Fruit fly (Drosophila melanogaster) whole organism, embryonic: ENCODE measurements around the gene CG16964.

Experiments used
- BEAF-32 ChIP-seq: fragments of 200-800 bp; sonication (Bioruptor generic); optimal IDR thresholded peaks from 3 replicates; lab custom pipeline; 2017; ENCODE audit warnings: missing biosample characterization, missing genetic modification characterization, mild to moderate bottlenecking, moderate library complexity, missing genetic modification reagents
- Blimp-1 ChIP-seq: fragments of 200-800 bp; sonication (Bioruptor generic); optimal IDR thresholded peaks from 3 replicates; lab custom pipeline; 2018; ENCODE audit warnings: missing biosample characterization, missing genetic modification characterization, mild to moderate bottlenecking, moderate library complexity, missing genetic modification reagents
- Bteb2 ChIP-seq: fragments of 200-800 bp; sonication (Bioruptor generic); optimal IDR thresholded peaks from 2 replicates; lab custom pipeline; 2016; ENCODE audit warnings: missing biosample characterization, missing genetic modification characterization
- CG13894 ChIP-seq: fragments of 200-800 bp; sonication (Bioruptor generic); optimal IDR thresholded peaks from 3 replicates; lab custom pipeline; 2018; ENCODE audit warnings: missing biosample characterization, mild to moderate bottlenecking, missing genetic modification characterization, moderate library complexity
- CG15269 ChIP-seq: fragments of 200-800 bp; sonication (Bioruptor generic); optimal IDR thresholded peaks from 2 replicates; lab custom pipeline; 2018; ENCODE audit warnings: missing biosample characterization, mild to moderate bottlenecking, missing genetic modification characterization, moderate library complexity
- CG30020 ChIP-seq: fragments of 200-800 bp; optimal IDR thresholded peaks from 2 replicates; lab custom pipeline; 2019; ENCODE audit warnings: missing biosample characterization, mild to moderate bottlenecking, missing genetic modification characterization, moderate library complexity
- CG3065 ChIP-seq: fragments of 200-800 bp; sonication (Bioruptor generic); optimal IDR thresholded peaks from 2 replicates; lab custom pipeline; 2016; ENCODE audit warnings: missing biosample characterization, missing genetic modification characterization
- CG4360 ChIP-seq: fragments of 200-800 bp; sonication (Bioruptor generic); IDR thresholded peaks from 2 replicates; pipeline ENCODE4 v1.3.6; 2022; ENCODE audit warnings: missing biosample characterization, missing genetic modification characterization
- CG7786 ChIP-seq: fragments of 200-800 bp; sonication (Bioruptor generic); optimal IDR thresholded peaks from 2 replicates; lab custom pipeline; 2016; ENCODE audit warnings: missing biosample characterization, missing genetic modification characterization
- Dip2 ChIP-seq: fragments of 200-800 bp; sonication (Bioruptor generic); IDR thresholded peaks from 2 replicates; pipeline ENCODE4 v1.3.6; 2022; ENCODE audit warnings: missing biosample characterization, missing genetic modification characterization
- Dip3 ChIP-seq: fragments of 200-800 bp; sonication (Bioruptor generic); optimal IDR thresholded peaks from 3 replicates; lab custom pipeline; 2016; ENCODE audit warnings: missing biosample characterization, missing genetic modification characterization
- Dll ChIP-seq: fragments of 200-800 bp; sonication (Bioruptor generic); IDR thresholded peaks from 4 replicates; pipeline ENCODE4 v1.3.6; 2022; ENCODE audit warnings: missing biosample characterization, missing genetic modification characterization; ENCODE audit not compliant: partially characterized antibody
- ERR ChIP-seq: fragments of 200-800 bp; sonication (Bioruptor generic); optimal IDR thresholded peaks from 2 replicates; lab custom pipeline; 2016; ENCODE audit warnings: missing biosample characterization, missing genetic modification characterization
- Fer3 ChIP-seq: fragments of 200-800 bp; sonication (Bioruptor generic); optimal IDR thresholded peaks from 2 replicates; lab custom pipeline; 2018; ENCODE audit warnings: missing biosample characterization, mild to moderate bottlenecking, missing genetic modification characterization, moderate library complexity
- Gsc ChIP-seq: fragments of 200-800 bp; sonication (Bioruptor generic); IDR thresholded peaks from 2 replicates; pipeline ENCODE4 v1.3.6; 2022; ENCODE audit warnings: missing biosample characterization, missing genetic modification characterization
- Mad ChIP-seq: fragments of 200-800 bp; sonication (Bioruptor generic); optimal IDR thresholded peaks from 2 replicates; lab custom pipeline; 2016; ENCODE audit warnings: missing biosample characterization, missing genetic modification characterization
- Meics ChIP-seq: fragments of 200-800 bp; sonication (Bioruptor generic); optimal IDR thresholded peaks from 2 replicates; lab custom pipeline; 2017; ENCODE audit warnings: missing biosample characterization, mild to moderate bottlenecking, missing genetic modification characterization
- Mrtf ChIP-seq: fragments of 200-800 bp; sonication (Bioruptor generic); IDR thresholded peaks from 3 replicates; pipeline ENCODE4 v1.3.6; 2022; ENCODE audit warnings: missing biosample characterization, missing genetic modification characterization
- NK7.1 ChIP-seq: fragments of 200-800 bp; sonication (Bioruptor generic); optimal IDR thresholded peaks from 3 replicates; lab custom pipeline; 2016; ENCODE audit warnings: missing biosample characterization, missing genetic modification characterization
- Opbp ChIP-seq: fragments of 200-800 bp; sonication (Bioruptor generic); IDR thresholded peaks from 3 replicates; pipeline ENCODE4 v1.3.6; 2022; ENCODE audit warnings: missing biosample characterization, missing genetic modification characterization; ENCODE audit not compliant: partially characterized antibody
- Pdp1 ChIP-seq, 2 experiments: fragments of 200-800 bp; sonication (Bioruptor generic); optimal IDR thresholded peaks; 3 replicates each; lab custom pipeline; 2016; ENCODE audit warnings: missing biosample characterization in 2 of 2, missing genetic modification characterization in 2 of 2, mild to moderate bottlenecking in 1 of 2, moderate library complexity in 1 of 2
- Sox102F ChIP-seq: fragments of 200-800 bp; sonication (Bioruptor generic); optimal IDR thresholded peaks from 2 replicates; lab custom pipeline; 2018; ENCODE audit warnings: missing biosample characterization, mild to moderate bottlenecking, missing genetic modification characterization, moderate library complexity
- Taf1 ChIP-seq: fragments of 200-800 bp; sonication (Bioruptor generic); IDR thresholded peaks from 2 replicates; pipeline ENCODE4 v1.3.6; 2022; ENCODE audit warnings: missing biosample characterization, missing genetic modification characterization
- cad ChIP-seq: fragments of >200 bp; optimal IDR thresholded peaks from 2 replicates; lab custom pipeline; 2017; ENCODE audit warnings: missing biosample characterization, missing genetic modification characterization
- cg ChIP-seq: fragments of 200-800 bp; sonication (Bioruptor generic); optimal IDR thresholded peaks from 3 replicates; lab custom pipeline; 2019; ENCODE audit warnings: missing biosample characterization, mild to moderate bottlenecking, missing genetic modification characterization, moderate library complexity
- chinmo ChIP-seq: fragments of 200-800 bp; sonication (Bioruptor generic); IDR thresholded peaks from 4 replicates; pipeline ENCODE4 v1.3.6; 2022; ENCODE audit warnings: missing biosample characterization, missing genetic modification characterization; ENCODE audit not compliant: partially characterized antibody
- croc ChIP-seq: fragments of 200-800 bp; sonication (Bioruptor generic); conservative IDR thresholded peaks from 3 replicates; pipeline ENCODE4 v1.3.6; 2022; ENCODE audit warnings: missing biosample characterization, missing genetic modification characterization
- crol ChIP-seq: fragments of 200-800 bp; sonication (Bioruptor generic); IDR thresholded peaks from 2 replicates; pipeline ENCODE4 v1.3.6; 2022; ENCODE audit warnings: missing biosample characterization, missing genetic modification characterization
- crp ChIP-seq, 2 experiments: fragments of 200-800 bp; sonication (Bioruptor generic); optimal IDR thresholded peaks; 2 replicates in 1 of 2; 3 replicates in 1 of 2; lab custom pipeline; 2017; ENCODE audit warnings: missing biosample characterization in 2 of 2, missing genetic modification characterization in 2 of 2, mild to moderate bottlenecking in 1 of 2, moderate library complexity in 1 of 2
- disco-r ChIP-seq: fragments of 200-800 bp; sonication (Bioruptor generic); optimal IDR thresholded peaks from 2 replicates; lab custom pipeline; 2016; ENCODE audit warnings: missing biosample characterization, missing genetic modification characterization
- gcm ChIP-seq: fragments of 200-800 bp; sonication (Bioruptor generic); optimal IDR thresholded peaks from 2 replicates; lab custom pipeline; 2019; ENCODE audit warnings: missing biosample characterization, mild to moderate bottlenecking, missing genetic modification characterization, moderate library complexity
- gfzf ChIP-seq: fragments of 200-800 bp; sonication (Bioruptor generic); optimal IDR thresholded peaks from 2 replicates; lab custom pipeline; 2016; ENCODE audit warnings: missing biosample characterization, mild to moderate bottlenecking, missing genetic modification characterization, moderate library complexity
- hkb ChIP-seq, 2 experiments: fragments of 200-800 bp in 1 of 2; fragments of >200 bp in 1 of 2; sonication (Bioruptor generic) in 1 of 2; IDR thresholded peaks in 1 of 2; optimal IDR thresholded peaks in 1 of 2; 2 replicates each; pipeline versions ENCODE4 v1.3.6 to Lab custom; 2017 to 2022; ENCODE audit warnings: missing biosample characterization in 1 of 2, missing genetic modification characterization in 1 of 2
- nom ChIP-seq: fragments of 200-800 bp; sonication (Bioruptor generic); optimal IDR thresholded peaks from 2 replicates; lab custom pipeline; 2017; ENCODE audit warnings: missing biosample characterization, missing genetic modification characterization, mild to moderate bottlenecking, moderate library complexity, missing genetic modification reagents
- sc ChIP-seq, 3 experiments: fragments of >200 bp in 2 of 3; fragments of 200-800 bp in 1 of 3; sonication (Bioruptor generic) in 1 of 3; optimal IDR thresholded peaks; 2 replicates in 2 of 3; 3 replicates in 1 of 3; lab custom pipeline; 2017; ENCODE audit warnings: mild to moderate bottlenecking in 1 of 3, missing biosample characterization in 1 of 3, missing genetic modification characterization in 1 of 3, missing genetic modification reagents in 1 of 3
- sens ChIP-seq: fragments of 200-800 bp; sonication (Bioruptor generic); peaks from one replicate; lab custom pipeline; 2016; ENCODE audit warnings: missing biosample characterization, missing genetic modification characterization
- sisA ChIP-seq: fragments of 200-800 bp; sonication (Bioruptor generic); IDR thresholded peaks from 2 replicates; pipeline ENCODE4 v1.3.6; 2022; ENCODE audit warnings: missing biosample characterization, missing genetic modification characterization
- slp2 ChIP-seq: fragments of 200-800 bp; sonication (Bioruptor generic); optimal IDR thresholded peaks from 2 replicates; lab custom pipeline; 2016; ENCODE audit warnings: missing biosample characterization, missing genetic modification characterization
- stc ChIP-seq: fragments of 200-800 bp; sonication (Bioruptor generic); IDR thresholded peaks from 2 replicates; pipeline ENCODE4 v1.3.6; 2022; ENCODE audit warnings: missing biosample characterization, missing genetic modification characterization
- sug ChIP-seq: fragments of 200-800 bp; optimal IDR thresholded peaks from 2 replicates; lab custom pipeline; 2019; ENCODE audit warnings: missing biosample characterization, mild to moderate bottlenecking, missing genetic modification characterization, moderate library complexity
- z ChIP-seq: fragments of 200-800 bp; sonication (Bioruptor generic); IDR thresholded peaks from 3 replicates; pipeline ENCODE4 v1.3.6; 2022; ENCODE audit warnings: missing biosample characterization, missing genetic modification characterization
- zf30C ChIP-seq: fragments of 200-800 bp; sonication (Bioruptor generic); optimal IDR thresholded peaks from 3 replicates; lab custom pipeline; 2018; ENCODE audit warnings: missing biosample characterization, mild to moderate bottlenecking, missing genetic modification characterization

Gene CG16964

dm6 chr2L:11973145-11973738 lies 25.5 kb downstream of the CG16964 start (continued):
- TF ChIP-seq ERR (GFP tag; lab: Kevin White, UChicago) = no peak
- TF ChIP-seq sisA (GFP tag; lab: Robert Waterston, UW) = no peak
- peak; percentile 9 for TF ChIP-seq cg
- TF ChIP-seq Dip3 (GFP tag; lab: Kevin White, UChicago) = no peak
- no peak for TF ChIP-seq zf30C (GFP tag; lab: Kevin White, UChicago)
- TF ChIP-seq chinmo (GFP tag; lab: Robert Waterston, UW) = 0 out of 4 replicates have a peak, but pooled peaks have one; percentile 19
- no peak for TF ChIP-seq Dll
- peak; percentile 54 for TF ChIP-seq CG13894 (tag; lab: Kevin White, UChicago)
- TF ChIP-seq NK7.1 (GFP tag; lab: Kevin White, UChicago) = no peak
- TF ChIP-seq disco-r = no peak
- TF ChIP-seq CG3065 (GFP tag; lab: Kevin White, UChicago) = no peak
- no peak for TF ChIP-seq Mrtf (GFP tag; lab: Robert Waterston, UW)
- no peak for TF ChIP-seq hkb (optimal IDR thresholded peaks at IDR 0.05; lab: Kevin White, UChicago)
- TF ChIP-seq hkb (GFP tag; IDR thresholded peaks at IDR 0.05; lab: Robert Waterston, UW) = no peak
- TF ChIP-seq CG4360 (GFP tag; lab: Robert Waterston, UW) = peak; percentile 85
- no peak for TF ChIP-seq BEAF-32
- TF ChIP-seq Sox102F = no peak
- peak; percentile 77 for TF ChIP-seq gcm (GFP tag; lab: Kevin White, UChicago)
- no peak for TF ChIP-seq Dip2 (GFP tag; lab: Robert Waterston, UW)
- TF ChIP-seq Mad (GFP tag; lab: Kevin White, UChicago) = no peak
- no peak for TF ChIP-seq sug (tag; lab: Kevin White, UChicago)
- no peak for TF ChIP-seq croc (GFP tag; lab: Robert Waterston, UW)
- TF ChIP-seq Taf1 (GFP tag; lab: Robert Waterston, UW) = no peak
- TF ChIP-seq sens (GFP tag; lab: Kevin White, UChicago) = peak; percentile 44
- TF ChIP-seq CG15269 (tag; lab: Kevin White, UChicago) = no peak
- no peak for TF ChIP-seq z (GFP tag; lab: Robert Waterston, UW)
- no peak for TF ChIP-seq Opbp
- TF ChIP-seq sc (optimal IDR thresholded peaks at IDR 0.05; lab: Kevin White, UChicago) = no peak
- no peak for TF ChIP-seq sc (GFP tag; optimal IDR thresholded peaks at IDR 0.05; lab: Kevin White, UChicago)
- TF ChIP-seq, all 482 proteins: peak for 14

- TF ChIP-seq slp2 = no peak
- no peak for TF ChIP-seq stc
- no peak for TF ChIP-seq Pdp1 (GFP tag; optimal IDR thresholded peaks at IDR 0.05; lab: Kevin White, UChicago)
- TF ChIP-seq gfzf (GFP tag; lab: Kevin White, UChicago) = no peak
- no peak for TF ChIP-seq CG30020 (tag; lab: Kevin White, UChicago)
- no peak for TF ChIP-seq cad (GFP tag; lab: Kevin White, UChicago)
- TF ChIP-seq crol (GFP tag; lab: Robert Waterston, UW) = no peak
- no peak for TF ChIP-seq Bteb2 (GFP tag; lab: Kevin White, UChicago)
- no peak for TF ChIP-seq Gsc (GFP tag; lab: Robert Waterston, UW)
- TF ChIP-seq crp (GFP tag; optimal IDR thresholded peaks at IDR 0.05; lab: Kevin White, UChicago) = no peak
- no peak for TF ChIP-seq CG7786
- no peak for TF ChIP-seq Meics (GFP tag; lab: Kevin White, UChicago)
- no peak for TF ChIP-seq nom
- TF ChIP-seq Fer3 (tag; lab: Kevin White, UChicago) = no peak
- no peak for TF ChIP-seq Blimp-1 (GFP tag; lab: Kevin White, UChicago)
- TF ChIP-seq, all 482 proteins: peak for 0
These were observed 29.2 kb downstream of the CG16964 start for dm6 chr2L:11976955-11977354.
